Worm (Caenorhabditis elegans) whole organism, midembryonic: Measurements from ENCODE around the gene F17C11.22.

ENCODE experiments used
- flt-1 ChIP-seq: fragments of 200-800 bp; sonication (Bioruptor generic); IDR thresholded peaks from 2 replicates; pipeline ENCODE4 v1.3.6; 2022; ENCODE audit warnings: missing genetic modification characterization, missing compliant biosample characterization
- med-1 ChIP-seq: sonication (generic microtip); optimal IDR thresholded peaks from 2 replicates; lab custom pipeline; 2017; ENCODE audit warnings: missing genetic modification characterization, mild to moderate bottlenecking, missing compliant biosample characterization, antibody characterized with exemption, missing genetic modification reagents; ENCODE audit not compliant: insufficient read depth
- ref-1 ChIP-seq: fragments of 200-800 bp; sonication (Bioruptor generic); conservative IDR thresholded peaks from 2 replicates; pipeline ENCODE4 v1.3.6; 2022; ENCODE audit warnings: missing genetic modification reagents, missing genetic modification characterization, missing compliant biosample characterization
- ztf-23 ChIP-seq: fragments of 200-800 bp; sonication (Bioruptor generic); IDR thresholded peaks from 2 replicates; pipeline ENCODE4 v1.3.6; 2022; ENCODE audit warnings: missing genetic modification reagents, missing genetic modification characterization, missing compliant biosample characterization

ce11 chrV:10967594-10968273 lies 2.2 kb downstream of the F17C11.22 start:
- no peak for TF ChIP-seq ztf-23 (GFP tag; lab: Robert Waterston, UW)
- TF ChIP-seq flt-1 (GFP tag; lab: Robert Waterston, UW), result no peak
- TF ChIP-seq ref-1 (GFP tag; lab: Robert Waterston, UW), result no peak
- TF ChIP-seq med-1 (GFP tag; lab: Kevin White, UChicago), result no peak
